Worm (Caenorhabditis elegans) whole organism, midembryonic: ENCODE data around the gene xbx-5.

ENCODE experiments used
- T22C8.4 ChIP-seq: fragments of 200-800 bp; sonication (Bioruptor generic); IDR thresholded peaks from 2 replicates; pipeline ENCODE4 v1.3.6; 2022; ENCODE audit warnings: missing genetic modification characterization, missing compliant biosample characterization
- med-1 ChIP-seq: sonication (generic microtip); optimal IDR thresholded peaks from 2 replicates; lab custom pipeline; 2017; ENCODE audit warnings: missing genetic modification characterization, mild to moderate bottlenecking, missing compliant biosample characterization, antibody characterized with exemption, missing genetic modification reagents; ENCODE audit not compliant: insufficient read depth
- ztf-23 ChIP-seq: fragments of 200-800 bp; sonication (Bioruptor generic); IDR thresholded peaks from 2 replicates; pipeline ENCODE4 v1.3.6; 2022; ENCODE audit warnings: missing genetic modification reagents, missing genetic modification characterization, missing compliant biosample characterization
- ztf-29 ChIP-seq: fragments of 200-800 bp; sonication (Bioruptor generic); IDR thresholded peaks from 2 replicates; pipeline ENCODE4 v1.3.6; 2022; ENCODE audit warnings: missing genetic modification reagents, missing genetic modification characterization, missing compliant biosample characterization

DNA sequence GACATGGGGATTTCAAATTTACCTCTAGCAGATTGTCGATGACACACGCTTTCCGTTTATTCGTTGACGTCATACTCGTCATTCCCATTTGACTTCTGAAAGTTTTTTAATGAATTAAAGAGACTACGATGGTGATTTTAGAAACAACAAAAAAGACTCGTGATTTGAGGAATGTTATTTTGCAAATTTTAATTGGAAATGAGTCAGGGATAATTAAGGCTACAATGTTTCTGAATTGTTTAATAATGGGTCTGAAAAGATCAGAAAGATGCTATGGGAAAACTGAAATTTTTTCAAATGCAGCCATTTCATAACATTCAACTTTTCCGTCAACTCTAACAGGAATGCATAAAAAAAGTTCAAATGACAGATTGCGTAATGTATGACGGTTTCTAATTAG is 38.8 kb downstream of the xbx-5 start, which contains the start of gene C44F1.1:
- TF ChIP-seq med-1 (GFP tag; lab: Kevin White, UChicago) (no peak), ztf-23 (GFP tag; lab: Robert Waterston, UW) (no peak), ztf-29 (GFP tag; lab: Robert Waterston, UW) (no peak), T22C8.4 (no peak)
